Worm (Caenorhabditis elegans) whole organism, L2 larva: ENCODE results near the gene mrpl-48.

Experiments
- C34F6.9 ChIP-seq: fragments of 150-350 bp; optimal IDR thresholded peaks from 2 replicates; lab custom pipeline; 2014; ENCODE audit warnings: missing biosample characterization, missing genetic modification characterization
- F13H6.1 ChIP-seq: sonication (generic microtip); optimal IDR thresholded peaks from 2 replicates; lab custom pipeline; 2016; ENCODE audit warnings: missing genetic modification characterization, missing compliant biosample characterization
- R02D3.7 ChIP-seq: fragments of 150-350 bp; optimal IDR thresholded peaks from 2 replicates; lab custom pipeline; 2014; ENCODE audit warnings: missing biosample characterization, missing genetic modification characterization
- Y55F3AM.14 ChIP-seq: fragments of 200-800 bp; sonication (Bioruptor generic); optimal IDR thresholded peaks from 2 replicates; lab custom pipeline; 2018; ENCODE audit warnings: mild to moderate bottlenecking, missing genetic modification characterization, missing compliant biosample characterization
- ZK546.5 ChIP-seq: sonication (generic microtip); optimal IDR thresholded peaks from 2 replicates; lab custom pipeline; 2017; ENCODE audit warnings: missing biosample characterization, missing genetic modification characterization
- alr-1 ChIP-seq: fragments of 150-350 bp; optimal IDR thresholded peaks from 2 replicates; lab custom pipeline; 2014; ENCODE audit warnings: missing biosample characterization, missing genetic modification characterization
- aly-2 ChIP-seq: fragments of 150-350 bp; optimal IDR thresholded peaks from 2 replicates; lab custom pipeline; 2014; ENCODE audit warnings: missing biosample characterization, missing genetic modification characterization
- ama-1 ChIP-seq: fragments of 150-350 bp; optimal IDR thresholded peaks from 2 replicates; lab custom pipeline; 2018; ENCODE audit warnings: inconsistent platforms
- blmp-1 ChIP-seq: sonication (generic microtip); optimal IDR thresholded peaks from 2 replicates; lab custom pipeline; 2017; ENCODE audit warnings: missing genetic modification characterization, mild to moderate bottlenecking, missing compliant biosample characterization, antibody characterized with exemption, moderate library complexity; ENCODE audit not compliant: insufficient read depth
- ceh-16 ChIP-seq: fragments of 150-350 bp; optimal IDR thresholded peaks from 2 replicates; lab custom pipeline; 2014; ENCODE audit warnings: missing biosample characterization, missing genetic modification characterization
- ceh-82 ChIP-seq: fragments of 150-350 bp; optimal IDR thresholded peaks from 2 replicates; lab custom pipeline; 2014; ENCODE audit warnings: missing biosample characterization, missing genetic modification characterization
- crh-2 ChIP-seq: sonication (generic microtip); optimal IDR thresholded peaks from 2 replicates; lab custom pipeline; 2017; ENCODE audit warnings: missing biosample characterization, missing genetic modification characterization
- dmd-4 ChIP-seq: sonication (generic microtip); optimal IDR thresholded peaks from 2 replicates; lab custom pipeline; 2017; ENCODE audit warnings: missing biosample characterization, missing genetic modification characterization
- egl-27 ChIP-seq: sonication (generic microtip); optimal IDR thresholded peaks from 3 replicates; lab custom pipeline; 2017; ENCODE audit warnings: missing biosample characterization, missing genetic modification reagents, missing genetic modification characterization
- elt-1 ChIP-seq: fragments of 150-350 bp; optimal IDR thresholded peaks from 2 replicates; lab custom pipeline; 2014; ENCODE audit warnings: missing biosample characterization, missing genetic modification characterization
- elt-3 ChIP-seq: sonication (generic microtip); optimal IDR thresholded peaks from 2 replicates; lab custom pipeline; 2017; ENCODE audit warnings: missing biosample characterization, missing genetic modification characterization
- fos-1 ChIP-seq: fragments of 150-350 bp; optimal IDR thresholded peaks from 2 replicates; lab custom pipeline; 2014; ENCODE audit warnings: missing biosample characterization, missing genetic modification characterization
- gmeb-1 ChIP-seq: fragments of 150-350 bp; optimal IDR thresholded peaks from 2 replicates; lab custom pipeline; 2014; ENCODE audit warnings: missing biosample characterization, missing genetic modification characterization
- lin-11 ChIP-seq: fragments of 150-350 bp; sonication (generic microtip); optimal IDR thresholded peaks from 2 replicates; lab custom pipeline; 2014; ENCODE audit warnings: missing biosample characterization, missing genetic modification characterization, inconsistent platforms, mixed read lengths
- lin-13 ChIP-seq: fragments of 150-350 bp; optimal IDR thresholded peaks from 2 replicates; lab custom pipeline; 2014; ENCODE audit warnings: missing biosample characterization, missing genetic modification reagents, missing genetic modification characterization
- lin-39 ChIP-seq: fragments of 150-350 bp; optimal IDR thresholded peaks from 2 replicates; lab custom pipeline; 2014; ENCODE audit warnings: missing biosample characterization, missing genetic modification reagents, missing genetic modification characterization
- lsy-2 ChIP-seq, 2 experiments: fragments of 150-350 bp in 1 of 2; sonication (generic microtip) in 1 of 2; optimal IDR thresholded peaks; 2 replicates each; lab custom pipeline; 2014 to 2017; ENCODE audit warnings: missing biosample characterization in 2 of 2, missing genetic modification characterization in 2 of 2
- mab-5 ChIP-seq: fragments of 150-350 bp; optimal IDR thresholded peaks from 2 replicates; lab custom pipeline; 2014; ENCODE audit warnings: missing biosample characterization, missing genetic modification characterization
- mbf-1 ChIP-seq: sonication (generic microtip); optimal IDR thresholded peaks from 2 replicates; lab custom pipeline; 2017; ENCODE audit warnings: missing biosample characterization, missing genetic modification characterization
- mdl-1 ChIP-seq, 2 experiments: fragments of 150-350 bp in 1 of 2; sonication (generic microtip) in 1 of 2; optimal IDR thresholded peaks; 2 replicates each; lab custom pipeline; 2017; ENCODE audit warnings: missing biosample characterization in 2 of 2, missing genetic modification characterization in 2 of 2
- nhr-10 ChIP-seq: sonication (generic microtip); optimal IDR thresholded peaks from 2 replicates; lab custom pipeline; 2017; ENCODE audit warnings: missing biosample characterization, missing genetic modification characterization
- nhr-11 ChIP-seq: fragments of 150-350 bp; optimal IDR thresholded peaks from 2 replicates; lab custom pipeline; 2014; ENCODE audit warnings: missing biosample characterization, missing genetic modification characterization
- nhr-12 ChIP-seq: fragments of 150-350 bp; optimal IDR thresholded peaks from 2 replicates; lab custom pipeline; 2014; ENCODE audit warnings: missing biosample characterization, missing genetic modification characterization
- nhr-129 ChIP-seq: fragments of 150-350 bp; optimal IDR thresholded peaks from 2 replicates; lab custom pipeline; 2014; ENCODE audit warnings: missing biosample characterization, missing genetic modification characterization
- nhr-21 ChIP-seq: fragments of 150-350 bp; optimal IDR thresholded peaks from 2 replicates; lab custom pipeline; 2014; ENCODE audit warnings: missing biosample characterization, missing genetic modification characterization
- nhr-23 ChIP-seq: fragments of 150-350 bp; optimal IDR thresholded peaks from 2 replicates; lab custom pipeline; 2014; ENCODE audit warnings: missing biosample characterization, missing genetic modification reagents, missing genetic modification characterization
- nhr-237 ChIP-seq: fragments of 150-350 bp; optimal IDR thresholded peaks from 2 replicates; lab custom pipeline; 2014; ENCODE audit warnings: missing biosample characterization, missing genetic modification characterization
- nhr-25 ChIP-seq: fragments of 150-350 bp; sonication (generic microtip); optimal IDR thresholded peaks from 3 replicates; lab custom pipeline; 2014; ENCODE audit warnings: missing biosample characterization, missing genetic modification characterization
- nhr-6 ChIP-seq: fragments of 150-350 bp; optimal IDR thresholded peaks from 2 replicates; lab custom pipeline; 2014; ENCODE audit warnings: missing biosample characterization, missing genetic modification characterization
- nhr-77 ChIP-seq: fragments of 150-350 bp; optimal IDR thresholded peaks from 2 replicates; lab custom pipeline; 2014; ENCODE audit warnings: missing biosample characterization, missing genetic modification characterization
- peb-1 ChIP-seq: fragments of 150-350 bp; optimal IDR thresholded peaks from 2 replicates; lab custom pipeline; 2014; ENCODE audit warnings: missing biosample characterization, missing genetic modification characterization
- sem-4 ChIP-seq: fragments of 150-350 bp; optimal IDR thresholded peaks from 2 replicates; lab custom pipeline; 2014; ENCODE audit warnings: missing biosample characterization, missing genetic modification reagents, missing genetic modification characterization
- skn-1 ChIP-seq: sonication (generic microtip); optimal IDR thresholded peaks from 2 replicates; lab custom pipeline; 2017; ENCODE audit warnings: missing biosample characterization, missing genetic modification characterization
- sma-3 ChIP-seq: sonication (generic microtip); optimal IDR thresholded peaks from 2 replicates; lab custom pipeline; 2016; ENCODE audit warnings: missing genetic modification reagents, missing genetic modification characterization, missing compliant biosample characterization
- sma-9 ChIP-seq, 2 experiments: fragments of 150-350 bp in 1 of 2; sonication (generic microtip) in 1 of 2; optimal IDR thresholded peaks; 2 replicates each; lab custom pipeline; 2014 to 2016; ENCODE audit warnings: missing genetic modification characterization in 2 of 2, mild to moderate bottlenecking in 1 of 2, missing biosample characterization in 1 of 2, missing compliant biosample characterization in 1 of 2, missing genetic modification reagents in 1 of 2, moderate library complexity in 1 of 2
- snpc-4 ChIP-seq: fragments of 150-350 bp; optimal IDR thresholded peaks from 2 replicates; lab custom pipeline; 2014; ENCODE audit warnings: missing biosample characterization, missing genetic modification characterization
- unc-39 ChIP-seq: fragments of 150-350 bp; optimal IDR thresholded peaks from 2 replicates; lab custom pipeline; 2014; ENCODE audit warnings: missing biosample characterization, missing genetic modification characterization
- unc-55 ChIP-seq: fragments of 150-350 bp; sonication (generic microtip); optimal IDR thresholded peaks from 3 replicates; lab custom pipeline; 2014; ENCODE audit warnings: missing biosample characterization, missing genetic modification reagents, missing genetic modification characterization
- unc-62 ChIP-seq: fragments of 150-350 bp; optimal IDR thresholded peaks from 2 replicates; lab custom pipeline; 2014; ENCODE audit warnings: missing biosample characterization, missing genetic modification reagents, missing genetic modification characterization
- zag-1 ChIP-seq: fragments of 150-350 bp; optimal IDR thresholded peaks from 2 replicates; lab custom pipeline; 2014; ENCODE audit warnings: missing biosample characterization, missing genetic modification characterization
- ztf-1 ChIP-seq: fragments of 200-800 bp; sonication (Bioruptor generic); conservative IDR thresholded peaks from 2 replicates; pipeline ENCODE4 v1.3.6; 2022; ENCODE audit warnings: missing genetic modification characterization, missing compliant biosample characterization
- ztf-11 ChIP-seq: sonication (generic microtip); optimal IDR thresholded peaks from 2 replicates; lab custom pipeline; 2017; ENCODE audit warnings: missing biosample characterization, missing genetic modification characterization
- ztf-4 ChIP-seq: fragments of 150-350 bp; optimal IDR thresholded peaks from 2 replicates; lab custom pipeline; 2014; ENCODE audit warnings: missing biosample characterization, missing genetic modification characterization

mrpl-48 gene

ce11 chrV:5571691-5572090 is 21.8 kb upstream of the mrpl-48 start:
- TF ChIP-seq alr-1 (tag; lab: Kevin White, UChicago) (no peak), C34F6.9 (no peak), unc-55 (GFP tag; lab: Kevin White, UChicago) (no peak), lin-13 (GFP tag; lab: Kevin White, UChicago) (no peak), dmd-4 (tag; lab: Kevin White, UChicago) (no peak), lin-11 (no peak), crh-2 (tag; lab: Kevin White, UChicago) (no peak), F13H6.1 (tag; lab: Kevin White, UChicago) (no peak), ceh-16 (tag; lab: Kevin White, UChicago) (no peak), R02D3.7 (tag; lab: Kevin White, UChicago) (no peak), unc-62 (GFP tag; lab: Kevin White, UChicago) (no peak)

- TF ChIP-seq zag-1 (tag; lab: Kevin White, UChicago) (no peak), ceh-82 (no peak), ZK546.5 (no peak), sma-9 (GFP tag; optimal IDR thresholded peaks at IDR 0.05; lab: Kevin White, UChicago) (peak; percentile 41), sma-9 (tag; optimal IDR thresholded peaks at IDR 0.05; lab: Kevin White, UChicago) (no peak), mdl-1 (tag; optimal IDR thresholded peaks at IDR 0.05; lab: Kevin White, UChicago) (no peak), gmeb-1 (peak; percentile 62), skn-1 (tag; lab: Kevin White, UChicago) (peak; percentile 13), F13H6.1 (tag; lab: Kevin White, UChicago) (peak; percentile 45), lin-13 (GFP tag; lab: Kevin White, UChicago) (peak; percentile 10), peb-1 (tag; lab: Kevin White, UChicago) (no peak), fos-1 (tag; lab: Kevin White, UChicago) (peak; percentile 65), alr-1 (tag; lab: Kevin White, UChicago) (no peak), crh-2 (tag; lab: Kevin White, UChicago) (peak; percentile 79), unc-55 (GFP tag; lab: Kevin White, UChicago) (no peak), elt-1 (tag; lab: Kevin White, UChicago) (no peak), ztf-4 (tag; lab: Kevin White, UChicago) (no peak), egl-27 (no peak), nhr-129 (peak; percentile 75), lin-11 (no peak), nhr-10 (no peak), sma-3 (peak; percentile 58), unc-39 (tag; lab: Kevin White, UChicago) (no peak), C34F6.9 (no peak), nhr-6 (tag; lab: Kevin White, UChicago) (no peak), nhr-23 (tag; lab: Kevin White, UChicago) (no peak), ztf-1 (GFP tag; lab: Robert Waterston, UW) (no peak), ama-1 (lab: Kevin White, UChicago) (no peak), unc-62 (GFP tag; lab: Kevin White, UChicago) (no peak), snpc-4 (tag; lab: Kevin White, UChicago) (peak; percentile 97), elt-3 (tag; lab: Kevin White, UChicago) (no peak), sem-4 (tag; lab: Kevin White, UChicago) (no peak), nhr-25 (tag; lab: Kevin White, UChicago) (no peak), aly-2 (tag; lab: Kevin White, UChicago) (no peak), ztf-11 (no peak), nhr-77 (tag; lab: Kevin White, UChicago) (no peak), nhr-237 (tag; lab: Kevin White, UChicago) (no peak), nhr-12 (tag; lab: Kevin White, UChicago) (no peak), lin-39 (tag; lab: Kevin White, UChicago) (no peak), mbf-1 (no peak), Y55F3AM.14 (GFP tag; lab: Kevin White, UChicago) (no peak), lsy-2 (tag; optimal IDR thresholded peaks at IDR 0.05; lab: Kevin White, UChicago) (peak; percentile 33 to 37), nhr-21 (tag; lab: Kevin White, UChicago) (peak; percentile 13), mab-5 (tag; lab: Kevin White, UChicago) (no peak), nhr-11 (tag; lab: Kevin White, UChicago) (no peak), blmp-1 (tag; lab: Kevin White, UChicago) (no peak), dmd-4 (tag; lab: Kevin White, UChicago) (no peak), R02D3.7 (tag; lab: Kevin White, UChicago) (no peak), ceh-16 (tag; lab: Kevin White, UChicago) (no peak)
Observed at ce11 chrV:5576008-5576407, 17.5 kb upstream of the mrpl-48 start.
